Fruit fly (Drosophila melanogaster) whole organism, wandering third instar larva: ENCODE measurements around the gene CG33159.

Experiments used
- Abd-B ChIP-seq: fragments of >200 bp; optimal IDR thresholded peaks from 2 replicates; lab custom pipeline; 2017; ENCODE audit warnings: missing biosample characterization, missing genetic modification characterization
- Dfd ChIP-seq: fragments of >200 bp; optimal IDR thresholded peaks from 2 replicates; lab custom pipeline; 2017; ENCODE audit warnings: missing biosample characterization, missing genetic modification characterization
- Dif ChIP-seq: fragments of 200-275, 200-300 bp; sonication (Bioruptor generic); optimal IDR thresholded peaks from 2 replicates; lab custom pipeline; 2018; ENCODE audit warnings: missing biosample characterization, missing genetic modification characterization; ENCODE audit not compliant: partially characterized antibody
- Rel ChIP-seq, 2 experiments: fragments of 200-800 bp; sonication (Bioruptor generic) in 1 of 2; optimal IDR thresholded peaks; 2 replicates in 1 of 2; 3 replicates in 1 of 2; lab custom pipeline; 2016 to 2019; ENCODE audit warnings: mild to moderate bottlenecking in 2 of 2, missing biosample characterization in 2 of 2, missing genetic modification characterization in 2 of 2, moderate library complexity in 1 of 2
- Sp1 ChIP-seq: fragments of 200-800 bp; sonication (Bioruptor generic); optimal IDR thresholded peaks from 3 replicates; lab custom pipeline; 2019; ENCODE audit warnings: missing biosample characterization, mild to moderate bottlenecking, missing genetic modification characterization, moderate library complexity
- br ChIP-seq: fragments of 200-800 bp; sonication (Bioruptor generic); optimal IDR thresholded peaks from 2 replicates; lab custom pipeline; 2016; ENCODE audit warnings: missing biosample characterization, missing genetic modification characterization
- dsf ChIP-seq: sonication (Bioruptor generic); optimal IDR thresholded peaks from 2 replicates; lab custom pipeline; 2016; ENCODE audit warnings: missing biosample characterization, missing genetic modification characterization, borderline replicate concordance
- foxo ChIP-seq, 2 experiments: fragments of 200-800 bp; sonication (Bioruptor generic); optimal IDR thresholded peaks; 2 replicates in 1 of 2; 3 replicates in 1 of 2; lab custom pipeline; 2016 to 2017; ENCODE audit warnings: missing biosample characterization in 2 of 2, missing genetic modification characterization in 2 of 2
- h ChIP-seq: fragments of 200-800 bp; sonication (Bioruptor generic); optimal IDR thresholded peaks from 3 replicates; lab custom pipeline; 2016; ENCODE audit warnings: missing biosample characterization, mild to moderate bottlenecking, missing genetic modification characterization
- lola ChIP-seq: fragments of >200 bp; optimal IDR thresholded peaks from 2 replicates; lab custom pipeline; 2017; ENCODE audit warnings: missing biosample characterization, missing genetic modification characterization
- pan ChIP-seq: fragments of >200 bp; optimal IDR thresholded peaks from 2 replicates; lab custom pipeline; 2017
- usp ChIP-seq: fragments of >200 bp; optimal IDR thresholded peaks from 2 replicates; lab custom pipeline; 2017; ENCODE audit warnings: missing biosample characterization, missing genetic modification characterization
- woc ChIP-seq: sonication (Bioruptor generic); optimal IDR thresholded peaks from 2 replicates; lab custom pipeline; 2016; ENCODE audit warnings: missing biosample characterization, mild to moderate bottlenecking, missing genetic modification characterization

DNA sequence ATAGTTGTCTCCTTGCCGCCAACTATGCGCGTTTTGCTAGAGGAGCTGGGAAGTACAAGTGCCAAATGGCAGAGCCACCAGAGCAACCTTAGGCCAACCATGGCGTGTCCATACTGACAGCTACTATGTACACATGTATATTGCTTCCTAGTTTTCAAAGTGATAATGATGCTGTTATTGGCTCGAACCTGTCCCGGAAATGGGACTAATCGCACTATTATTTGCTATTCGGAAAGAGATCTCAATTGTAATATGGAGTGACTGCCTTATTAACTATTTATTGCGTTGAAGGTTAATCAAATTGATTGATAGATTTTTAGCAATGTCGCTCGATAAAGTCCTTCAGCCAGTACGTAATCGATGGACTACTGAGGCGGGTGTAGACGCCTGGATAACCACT lies at the start of gene CG33159:
- TF ChIP-seq pan (lab: Kevin White, UChicago) (no peak), woc (GFP tag; lab: Kevin White, UChicago) (no peak), dsf (GFP tag; lab: Kevin White, UChicago) (no peak), h (GFP tag; lab: Kevin White, UChicago) (no peak), lola (GFP tag; lab: Kevin White, UChicago) (no peak), Rel (GFP tag; optimal IDR thresholded peaks at IDR 0.05; lab: Kevin White, UChicago) (no peak), Rel (tag; optimal IDR thresholded peaks at IDR 0.05; lab: Kevin White, UChicago) (no peak), Sp1 (GFP tag; lab: Kevin White, UChicago) (no peak), usp (GFP tag; lab: Kevin White, UChicago) (no peak), Dfd (GFP tag; lab: Kevin White, UChicago) (no peak), Abd-B (GFP tag; lab: Kevin White, UChicago) (no peak), Dif (GFP tag; lab: Kevin White, UChicago) (no peak), br (GFP tag; lab: Kevin White, UChicago) (no peak), foxo (GFP tag; optimal IDR thresholded peaks at IDR 0.05; lab: Kevin White, UChicago) (no peak)
